Worm (Caenorhabditis elegans) whole organism, young adult: ENCODE data around the gene C18G1.6.

Experiments used
- B0019.2 ChIP-seq: fragments of 200-800 bp; sonication (Bioruptor generic); conservative IDR thresholded peaks from 2 replicates; pipeline ENCODE4 v1.3.6; 2022; ENCODE audit warnings: missing genetic modification reagents, missing genetic modification characterization, missing compliant biosample characterization
- B0336.3 ChIP-seq: fragments of 200-800 bp; sonication (Bioruptor generic); IDR thresholded peaks from 2 replicates; pipeline ENCODE4 v1.3.6; 2022; ENCODE audit warnings: missing genetic modification characterization, missing compliant biosample characterization
- C06A6.2 ChIP-seq: fragments of 200-800 bp; sonication (Bioruptor generic); conservative IDR thresholded peaks from 2 replicates; pipeline ENCODE4 v1.3.6; 2022; ENCODE audit warnings: missing genetic modification characterization, missing compliant biosample characterization
- F33H1.4 ChIP-seq: fragments of 200-800 bp; sonication (Bioruptor generic); IDR thresholded peaks from 2 replicates; pipeline ENCODE4 v1.3.6; 2022; ENCODE audit warnings: missing genetic modification reagents, missing genetic modification characterization, missing compliant biosample characterization
- F55B11.4 ChIP-seq: sonication (generic microtip); optimal IDR thresholded peaks from 2 replicates; lab custom pipeline; 2016; ENCODE audit warnings: missing compliant biosample characterization, missing genetic modification characterization, borderline replicate concordance; ENCODE audit not compliant: insufficient read depth
- F57C9.4 ChIP-seq: sonication (generic microtip); optimal IDR thresholded peaks from 2 replicates; lab custom pipeline; 2017; ENCODE audit warnings: mild to moderate bottlenecking, missing genetic modification characterization, missing compliant biosample characterization
- T07F8.4 ChIP-seq: sonication (generic microtip); optimal IDR thresholded peaks from 2 replicates; lab custom pipeline; 2016; ENCODE audit warnings: mild to moderate bottlenecking, missing genetic modification characterization, moderate library complexity, missing compliant biosample characterization
- T26A5.8 ChIP-seq: sonication (generic microtip); optimal IDR thresholded peaks from 2 replicates; lab custom pipeline; 2016; ENCODE audit warnings: missing genetic modification characterization, missing compliant biosample characterization
- Y53F4B.3 ChIP-seq: fragments of 200-800 bp; sonication (Bioruptor generic); IDR thresholded peaks from 2 replicates; pipeline ENCODE4 v1.3.6; 2022; ENCODE audit warnings: missing genetic modification reagents, missing genetic modification characterization, missing compliant biosample characterization
- Y79H2A.3 ChIP-seq: fragments of 200-800 bp; sonication (Bioruptor generic); conservative IDR thresholded peaks from 2 replicates; pipeline ENCODE4 v1.3.6; 2022; ENCODE audit warnings: missing genetic modification reagents, missing genetic modification characterization, missing compliant biosample characterization
- ceh-100 ChIP-seq: fragments of 200-800 bp; sonication (Bioruptor generic); IDR thresholded peaks from 2 replicates; pipeline ENCODE4 v1.3.6; 2022; ENCODE audit warnings: missing genetic modification reagents, missing genetic modification characterization, missing compliant biosample characterization
- ceh-27 ChIP-seq: fragments of 200-800 bp; sonication (Bioruptor generic); optimal IDR thresholded peaks from 2 replicates; lab custom pipeline; 2018; ENCODE audit warnings: mild to moderate bottlenecking, missing genetic modification characterization, moderate library complexity, missing compliant biosample characterization
- ceh-91 ChIP-seq: fragments of 200-800 bp; sonication (Bioruptor generic); IDR thresholded peaks from 2 replicates; pipeline ENCODE4 v1.3.6; 2022; ENCODE audit warnings: missing genetic modification reagents, missing genetic modification characterization, missing compliant biosample characterization
- dpff-1 ChIP-seq: sonication (generic microtip); optimal IDR thresholded peaks from 2 replicates; lab custom pipeline; 2017; ENCODE audit warnings: mild to moderate bottlenecking, missing genetic modification characterization, missing compliant biosample characterization
- egl-18 ChIP-seq: fragments of 200-800 bp; sonication (Bioruptor generic); IDR thresholded peaks from 2 replicates; pipeline ENCODE4 v1.3.6; 2022; ENCODE audit warnings: missing genetic modification reagents, missing genetic modification characterization, missing compliant biosample characterization
- ekl-4 ChIP-seq: fragments of 200-800 bp; sonication (Bioruptor generic); IDR thresholded peaks from 2 replicates; pipeline ENCODE4 v1.3.6; 2022; ENCODE audit warnings: missing genetic modification reagents, missing genetic modification characterization, missing compliant biosample characterization
- ets-4 ChIP-seq: fragments of 200-800 bp; sonication (Bioruptor generic); optimal IDR thresholded peaks from 2 replicates; lab custom pipeline; 2018; ENCODE audit warnings: mild to moderate bottlenecking, missing genetic modification characterization, missing compliant biosample characterization
- him-1 ChIP-seq: sonication (generic microtip); optimal IDR thresholded peaks from 2 replicates; lab custom pipeline; 2016; ENCODE audit warnings: missing genotype, missing genetic modification reagents, missing genetic modification characterization, missing compliant biosample characterization
- lin-26 ChIP-seq: fragments of 200-800 bp; sonication (Bioruptor generic); IDR thresholded peaks from 2 replicates; pipeline ENCODE4 v1.3.6; 2022; ENCODE audit warnings: missing genetic modification reagents, missing genetic modification characterization, missing compliant biosample characterization
- lin-40 ChIP-seq: sonication (generic microtip); optimal IDR thresholded peaks from 2 replicates; lab custom pipeline; 2016; ENCODE audit warnings: missing genetic modification characterization, mild to moderate bottlenecking, missing compliant biosample characterization, missing genotype, missing genetic modification reagents
- lsl-1 ChIP-seq: fragments of 200-800 bp; sonication (Bioruptor generic); optimal IDR thresholded peaks from 2 replicates; lab custom pipeline; 2018; ENCODE audit warnings: mild to moderate bottlenecking, missing genetic modification characterization, moderate library complexity, missing compliant biosample characterization
- madf-6 ChIP-seq: fragments of 200-800 bp; sonication (Bioruptor generic); IDR thresholded peaks from 2 replicates; pipeline ENCODE4 v1.3.6; 2022; ENCODE audit warnings: missing genetic modification reagents, missing genetic modification characterization, missing compliant biosample characterization
- mcd-1 ChIP-seq: fragments of 200-800 bp; sonication (Bioruptor generic); IDR thresholded peaks from 2 replicates; pipeline ENCODE4 v1.3.6; 2022; ENCODE audit warnings: missing genetic modification reagents, missing genetic modification characterization, missing compliant biosample characterization
- mxl-1 ChIP-seq: sonication (generic microtip); optimal IDR thresholded peaks from 2 replicates; lab custom pipeline; 2016; ENCODE audit warnings: missing genetic modification characterization, missing compliant biosample characterization
- nhr-27 ChIP-seq: fragments of 200-800 bp; sonication (Bioruptor generic); optimal IDR thresholded peaks from 2 replicates; lab custom pipeline; 2018; ENCODE audit warnings: mild to moderate bottlenecking, missing genetic modification characterization, moderate library complexity, missing compliant biosample characterization
- nhr-80 ChIP-seq: sonication (generic microtip); optimal IDR thresholded peaks from 2 replicates; lab custom pipeline; 2016; ENCODE audit warnings: missing genetic modification characterization, missing compliant biosample characterization
- pbrm-1 ChIP-seq: fragments of 200-800 bp; sonication (Bioruptor generic); IDR thresholded peaks from 2 replicates; pipeline ENCODE4 v1.3.6; 2022; ENCODE audit warnings: missing genetic modification reagents, missing genetic modification characterization, missing compliant biosample characterization
- rec-8 ChIP-seq, 2 experiments: sonication (generic microtip); optimal IDR thresholded peaks; 2 replicates each; lab custom pipeline; 2016; ENCODE audit warnings: mild to moderate bottlenecking in 2 of 2, missing genetic modification characterization in 2 of 2, missing genetic modification reagents in 2 of 2, missing genotype in 2 of 2, missing biosample characterization in 1 of 2, missing compliant biosample characterization in 1 of 2, moderate library complexity in 1 of 2
- repo-1 ChIP-seq: sonication (generic microtip); optimal IDR thresholded peaks from 2 replicates; lab custom pipeline; 2017; ENCODE audit warnings: mild to moderate bottlenecking, missing genetic modification characterization, missing compliant biosample characterization
- snpc-1.1 ChIP-seq: sonication (generic microtip); optimal IDR thresholded peaks from 2 replicates; lab custom pipeline; 2017; ENCODE audit warnings: missing genetic modification characterization, mild to moderate bottlenecking, missing compliant biosample characterization, antibody characterized with exemption, moderate library complexity, missing genotype, missing genetic modification reagents; ENCODE audit not compliant: insufficient read depth
- snpc-3.4 ChIP-seq: sonication (generic microtip); optimal IDR thresholded peaks from 2 replicates; lab custom pipeline; 2017; ENCODE audit warnings: missing genetic modification characterization, mild to moderate bottlenecking, missing compliant biosample characterization, antibody characterized with exemption, moderate library complexity, missing genotype, missing genetic modification reagents
- snpc-4 ChIP-seq, 5 experiments: fragments of 150-350 bp in 1 of 5; sonication (generic microtip) in 4 of 5; optimal IDR thresholded peaks; 2 replicates each; lab custom pipeline; 2014 to 2018; ENCODE audit warnings: missing genetic modification characterization in 5 of 5, missing biosample characterization in 3 of 5, antibody characterized with exemption in 2 of 5, mild to moderate bottlenecking in 2 of 5, missing compliant biosample characterization in 2 of 5, missing genotype in 2 of 5, moderate library complexity in 2 of 5, missing genetic modification reagents in 1 of 5
- somi-1 ChIP-seq: fragments of 200-800 bp; sonication (Bioruptor generic); optimal IDR thresholded peaks from 2 replicates; lab custom pipeline; 2018; ENCODE audit warnings: mild to moderate bottlenecking, missing genetic modification characterization, missing compliant biosample characterization
- sptf-2 ChIP-seq: fragments of 200-800 bp; sonication (Bioruptor generic); optimal IDR thresholded peaks from 2 replicates; lab custom pipeline; 2018; ENCODE audit warnings: mild to moderate bottlenecking, missing genetic modification characterization, missing compliant biosample characterization
- tlf-1 ChIP-seq: fragments of 200-800 bp; sonication (Bioruptor generic); optimal IDR thresholded peaks from 2 replicates; lab custom pipeline; 2018; ENCODE audit warnings: mild to moderate bottlenecking, missing genetic modification characterization, missing compliant biosample characterization
- unc-130 ChIP-seq: sonication (generic microtip); optimal IDR thresholded peaks from 2 replicates; lab custom pipeline; 2016; ENCODE audit warnings: missing genetic modification reagents, missing genetic modification characterization, missing compliant biosample characterization
- ztf-22 ChIP-seq: fragments of 200-800 bp; sonication (Bioruptor generic); optimal IDR thresholded peaks from 2 replicates; lab custom pipeline; 2018; ENCODE audit warnings: mild to moderate bottlenecking, missing genetic modification characterization, moderate library complexity, missing compliant biosample characterization
- ztf-26 ChIP-seq: sonication (generic microtip); optimal IDR thresholded peaks from 2 replicates; lab custom pipeline; 2017; ENCODE audit warnings: missing genetic modification characterization, missing compliant biosample characterization
- ztf-6 ChIP-seq: fragments of 200-800 bp; sonication (Bioruptor generic); IDR thresholded peaks from 2 replicates; pipeline ENCODE4 v1.3.6; 2022; ENCODE audit warnings: missing genetic modification reagents, missing genetic modification characterization, missing compliant biosample characterization

C18G1.6 gene

DNA sequence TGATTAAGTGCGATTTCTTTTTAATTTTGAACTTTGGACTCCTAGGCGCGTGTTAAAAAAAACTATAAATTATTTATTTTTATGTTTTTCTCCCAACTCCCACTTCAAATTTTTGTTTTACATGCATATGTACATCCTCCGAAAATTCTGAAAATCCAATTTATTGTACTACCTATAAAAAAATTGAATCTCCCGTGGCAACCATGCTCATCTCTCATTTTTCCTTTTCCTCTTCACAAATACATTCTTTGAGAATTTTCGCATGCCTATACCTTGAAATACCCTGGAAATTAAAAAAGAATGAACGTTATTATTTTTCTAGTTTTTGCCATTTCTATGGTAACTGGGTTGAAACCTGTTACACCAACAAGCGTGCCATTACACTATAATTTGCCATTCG lies 38.4 kb downstream of the C18G1.6 start, which contains the start of gene R02F11.10:
Gene R02F11.10 (plus strand): TSS at position 301 of the 400 bp plus-strand sequence.
- no peak for TF ChIP-seq sptf-2 (GFP tag; lab: Kevin White, UChicago)
- TF ChIP-seq somi-1 (GFP tag; lab: Kevin White, UChicago): no peak
- no peak for TF ChIP-seq B0336.3 (GFP tag; lab: Robert Waterston, UW)
- TF ChIP-seq C06A6.2 (GFP tag; lab: Robert Waterston, UW): no peak
- no peak for TF ChIP-seq Y79H2A.3 (GFP tag; lab: Robert Waterston, UW)
- no peak for TF ChIP-seq him-1
- no peak for TF ChIP-seq lin-40 (tag; lab: Kevin White, UChicago)
- TF ChIP-seq unc-130 (GFP tag; lab: Kevin White, UChicago): no peak

- no peak for TF ChIP-seq lsl-1 (GFP tag; lab: Kevin White, UChicago)
- no peak for TF ChIP-seq nhr-27 (tag; lab: Kevin White, UChicago)
- no peak for TF ChIP-seq B0019.2 (GFP tag; lab: Robert Waterston, UW)
- no peak for TF ChIP-seq rec-8 (tag; optimal IDR thresholded peaks at IDR 0.05; lab: Kevin White, UChicago)
- no peak for TF ChIP-seq F33H1.4
- TF ChIP-seq madf-6 (GFP tag; lab: Robert Waterston, UW): no peak
- no peak for TF ChIP-seq repo-1 (tag; lab: Kevin White, UChicago)
- TF ChIP-seq Y53F4B.3: no peak
- TF ChIP-seq mxl-1 (tag; lab: Kevin White, UChicago): no peak
- no peak for TF ChIP-seq B0336.3 (GFP tag; lab: Robert Waterston, UW)
- no peak for TF ChIP-seq ceh-91
- TF ChIP-seq tlf-1 (GFP tag; lab: Kevin White, UChicago): no peak
- TF ChIP-seq ztf-26 (tag; lab: Kevin White, UChicago): no peak
- no peak for TF ChIP-seq ztf-22
- no peak for TF ChIP-seq F55B11.4 (tag; lab: Kevin White, UChicago)
- TF ChIP-seq ceh-27 (GFP tag; lab: Kevin White, UChicago): no peak
- no peak for TF ChIP-seq ets-4
These were observed 40.0 kb downstream of the C18G1.6 start, which contains the start of gene R02F11.12 for ce11 chrV:4790368-4790767. Gene R02F11.12, plus strand, starts transcription at chrV:4790668.

DNA sequence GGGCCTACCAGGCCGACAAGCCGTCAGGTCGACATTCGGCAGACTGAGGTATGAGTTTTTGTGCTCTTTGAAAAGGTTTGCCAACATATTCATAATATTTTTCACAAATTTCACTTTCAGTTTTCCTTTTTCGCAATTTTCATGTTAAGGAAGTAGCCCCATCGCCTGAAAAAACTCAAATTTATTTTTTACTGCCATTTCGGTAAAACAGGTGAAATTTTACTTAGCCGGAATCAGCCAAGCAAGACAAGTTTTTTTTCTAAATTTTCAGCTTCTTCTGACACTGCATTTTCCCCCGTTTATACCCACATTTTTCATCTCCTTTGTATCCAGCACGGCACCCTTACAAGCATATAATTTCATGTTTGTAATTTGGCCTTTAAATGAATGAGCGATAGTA lies 41.2 kb downstream of the C18G1.6 start, which contains the start of gene R02F11.11:
Gene R02F11.11 (plus strand): TSS at position 301 of the 400 bp plus-strand sequence.
- TF ChIP-seq snpc-3.4 (tag; lab: Kevin White, UChicago): no peak
- TF ChIP-seq lin-26 (GFP tag; lab: Robert Waterston, UW): no peak
- TF ChIP-seq T07F8.4: no peak
- TF ChIP-seq T26A5.8 (tag; lab: Kevin White, UChicago): no peak

DNA sequence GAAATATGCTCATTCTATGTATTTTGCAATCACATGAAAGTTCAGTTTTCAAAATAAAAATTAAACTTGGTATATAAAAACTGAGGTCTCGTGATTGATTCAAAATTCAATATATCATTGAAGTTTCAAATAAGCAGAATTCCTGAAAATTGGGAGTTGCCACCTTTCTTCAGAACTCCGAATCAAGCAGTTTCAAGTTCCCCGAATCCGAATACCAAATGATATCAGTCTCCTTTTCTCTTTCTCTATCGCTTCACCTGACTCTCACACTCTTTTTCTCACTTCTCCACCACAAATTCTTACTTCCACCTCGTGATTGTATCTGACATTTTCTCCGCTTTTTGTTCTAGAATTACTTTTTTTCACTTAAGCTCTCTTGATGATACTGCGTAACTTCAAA lies 43.9 kb downstream of the C18G1.6 start, which contains the start of gene R02F11.2:
Gene R02F11.2 (plus strand): TSS at position 292 of the 400 bp plus-strand sequence.
- TF ChIP-seq snpc-1.1 (tag; lab: Kevin White, UChicago) (no peak), ztf-6 (GFP tag; lab: Robert Waterston, UW) (no peak), somi-1 (GFP tag; lab: Kevin White, UChicago) (no peak), snpc-3.4 (tag; lab: Kevin White, UChicago) (no peak), lsl-1 (GFP tag; lab: Kevin White, UChicago) (no peak), nhr-27 (tag; lab: Kevin White, UChicago) (no peak), ekl-4 (GFP tag; lab: Robert Waterston, UW) (no peak), mcd-1 (GFP tag; lab: Robert Waterston, UW) (no peak), pbrm-1 (GFP tag; lab: Robert Waterston, UW) (no peak), egl-18 (GFP tag; lab: Robert Waterston, UW) (no peak), T07F8.4 (no peak), ceh-100 (GFP tag; lab: Robert Waterston, UW) (no peak), dpff-1 (tag; lab: Kevin White, UChicago) (no peak), B0019.2 (GFP tag; lab: Robert Waterston, UW) (no peak), F57C9.4 (no peak), mxl-1 (tag; lab: Kevin White, UChicago) (no peak), snpc-4 (GFP tag; optimal IDR thresholded peaks at IDR 0.05; lab: Kevin White, UChicago) (no peak), snpc-4 (tag; optimal IDR thresholded peaks at IDR 0.05; lab: Kevin White, UChicago) (no peak), nhr-80 (tag; lab: Kevin White, UChicago) (no peak), him-1 (no peak), rec-8 (tag; optimal IDR thresholded peaks at IDR 0.05; lab: Kevin White, UChicago) (no peak)
